Worm (Caenorhabditis elegans) whole organism, mixed stage, embryonic: ENCODE data around the gene mrpl-4.
A peak's percentile ranks its signal among the peaks of the same experiment; 100 is the strongest.

Experiments used
- M03D4.4 ChIP-seq: sonication (generic microtip); optimal IDR thresholded peaks from 2 replicates; lab custom pipeline; 2017; ENCODE audit warnings: mild to moderate bottlenecking, missing genetic modification characterization, missing compliant biosample characterization
- bed-3 ChIP-seq: fragments of 200-800 bp; sonication (Bioruptor generic); optimal IDR thresholded peaks from 3 replicates; lab custom pipeline; 2018; ENCODE audit warnings: mild to moderate bottlenecking, missing genetic modification characterization, moderate library complexity, missing compliant biosample characterization
- blmp-1 ChIP-seq: fragments of 150-350 bp; optimal IDR thresholded peaks from 2 replicates; lab custom pipeline; 2014; ENCODE audit warnings: missing biosample characterization, missing genetic modification characterization
- ceh-39 ChIP-seq: fragments of 150-350 bp; optimal IDR thresholded peaks from 2 replicates; lab custom pipeline; 2014; ENCODE audit warnings: missing biosample characterization, missing genetic modification characterization
- ceh-43 ChIP-seq: fragments of 200-800 bp; sonication (Bioruptor generic); optimal IDR thresholded peaks from 2 replicates; lab custom pipeline; 2018; ENCODE audit warnings: mild to moderate bottlenecking, missing genetic modification characterization, moderate library complexity, missing compliant biosample characterization
- ceh-83 ChIP-seq: fragments of 200-800 bp; sonication (Bioruptor generic); optimal IDR thresholded peaks from 2 replicates; lab custom pipeline; 2018; ENCODE audit warnings: mild to moderate bottlenecking, missing genetic modification characterization, missing compliant biosample characterization
- ces-1 ChIP-seq: fragments of 150-350 bp; optimal IDR thresholded peaks from 2 replicates; lab custom pipeline; 2014; ENCODE audit warnings: missing biosample characterization, missing genetic modification reagents, missing genetic modification characterization
- cnd-1 ChIP-seq: fragments of 200-800 bp; sonication (Bioruptor generic); optimal IDR thresholded peaks from 2 replicates; lab custom pipeline; 2018; ENCODE audit warnings: mild to moderate bottlenecking, missing genetic modification characterization, missing compliant biosample characterization
- drap-1 ChIP-seq: fragments of 200-800 bp; sonication (Bioruptor generic); optimal IDR thresholded peaks from 3 replicates; lab custom pipeline; 2018; ENCODE audit warnings: mild to moderate bottlenecking, missing genetic modification characterization, missing compliant biosample characterization
- elt-1 ChIP-seq: sonication (generic microtip); optimal IDR thresholded peaks from 2 replicates; lab custom pipeline; 2017; ENCODE audit warnings: missing genetic modification characterization, mild to moderate bottlenecking, missing compliant biosample characterization, antibody characterized with exemption, moderate library complexity, borderline replicate concordance; ENCODE audit not compliant: insufficient read depth
- elt-3 ChIP-seq: fragments of 150-350 bp; optimal IDR thresholded peaks from 2 replicates; lab custom pipeline; 2014; ENCODE audit warnings: missing biosample characterization, missing genetic modification characterization
- flh-1 ChIP-seq: fragments of 200-800 bp; sonication (Bioruptor generic); optimal IDR thresholded peaks from 2 replicates; lab custom pipeline; 2018; ENCODE audit warnings: mild to moderate bottlenecking, missing genetic modification characterization, moderate library complexity, missing compliant biosample characterization
- ham-2 ChIP-seq: fragments of 200-800 bp; sonication (Bioruptor generic); optimal IDR thresholded peaks from 2 replicates; lab custom pipeline; 2018; ENCODE audit warnings: mild to moderate bottlenecking, missing genetic modification characterization, missing compliant biosample characterization
- hlh-1 ChIP-seq: fragments of 150-350 bp; optimal IDR thresholded peaks from 2 replicates; lab custom pipeline; 2014; ENCODE audit warnings: missing biosample characterization, missing genetic modification reagents, missing genetic modification characterization
- lin-13 ChIP-seq: fragments of 150-350 bp; optimal IDR thresholded peaks from 2 replicates; lab custom pipeline; 2014; ENCODE audit warnings: missing biosample characterization, missing genetic modification characterization
- lin-32 ChIP-seq: fragments of 200-800 bp; sonication (Bioruptor generic); optimal IDR thresholded peaks from 2 replicates; lab custom pipeline; 2018; ENCODE audit warnings: mild to moderate bottlenecking, missing genetic modification characterization, missing compliant biosample characterization
- lsy-2 ChIP-seq: fragments of 150-350 bp; optimal IDR thresholded peaks from 2 replicates; lab custom pipeline; 2014; ENCODE audit warnings: missing biosample characterization, missing genetic modification characterization
- mab-5 ChIP-seq: fragments of 150-350 bp; optimal IDR thresholded peaks from 2 replicates; lab custom pipeline; 2014; ENCODE audit warnings: missing biosample characterization, missing genetic modification characterization
- mep-1 ChIP-seq: fragments of 150-350 bp; optimal IDR thresholded peaks from 2 replicates; lab custom pipeline; 2017; ENCODE audit warnings: missing biosample characterization, missing genetic modification reagents, missing genetic modification characterization, inconsistent platforms
- mls-2 ChIP-seq: sonication (generic microtip); optimal IDR thresholded peaks from 2 replicates; lab custom pipeline; 2016; ENCODE audit warnings: mild to moderate bottlenecking, missing genetic modification characterization, moderate library complexity, missing compliant biosample characterization
- nhr-12 ChIP-seq: fragments of 150-350 bp; optimal IDR thresholded peaks from 2 replicates; lab custom pipeline; 2014; ENCODE audit warnings: missing biosample characterization, missing genetic modification characterization
- nhr-2 ChIP-seq: fragments of 150-350 bp; optimal IDR thresholded peaks from 2 replicates; lab custom pipeline; 2014; ENCODE audit warnings: missing biosample characterization, missing genetic modification characterization
- nhr-237 ChIP-seq: fragments of 150-350 bp; optimal IDR thresholded peaks from 2 replicates; lab custom pipeline; 2014; ENCODE audit warnings: missing biosample characterization, missing genetic modification characterization
- nhr-28 ChIP-seq: fragments of 150-350 bp; optimal IDR thresholded peaks from 2 replicates; lab custom pipeline; 2014; ENCODE audit warnings: missing biosample characterization, missing genetic modification characterization
- nhr-76 ChIP-seq: sonication (generic microtip); optimal IDR thresholded peaks from 2 replicates; lab custom pipeline; 2017; ENCODE audit warnings: missing biosample characterization, missing genetic modification characterization
- pha-4 ChIP-seq: fragments of 150-350 bp; optimal IDR thresholded peaks from 2 replicates; lab custom pipeline; 2018; ENCODE audit warnings: missing biosample characterization, missing genetic modification reagents, missing genetic modification characterization
- sem-2 ChIP-seq: fragments of 200-800 bp; sonication (Bioruptor generic); optimal IDR thresholded peaks from 2 replicates; lab custom pipeline; 2018; ENCODE audit warnings: mild to moderate bottlenecking, missing genetic modification characterization, missing compliant biosample characterization
- snpc-4 ChIP-seq: fragments of 150-350 bp; optimal IDR thresholded peaks from 2 replicates; lab custom pipeline; 2014; ENCODE audit warnings: missing biosample characterization, missing genetic modification characterization
- sptf-1 ChIP-seq: sonication (generic microtip); optimal IDR thresholded peaks from 2 replicates; lab custom pipeline; 2017; ENCODE audit warnings: mild to moderate bottlenecking, missing genetic modification characterization, moderate library complexity, missing compliant biosample characterization
- tbx-8 ChIP-seq: fragments of 200-800 bp; sonication (Bioruptor generic); optimal IDR thresholded peaks from 2 replicates; lab custom pipeline; 2018; ENCODE audit warnings: mild to moderate bottlenecking, missing genetic modification characterization, moderate library complexity, missing compliant biosample characterization
- unc-120 ChIP-seq: sonication (generic microtip); optimal IDR thresholded peaks from 2 replicates; lab custom pipeline; 2017; ENCODE audit warnings: missing genetic modification characterization, missing compliant biosample characterization; ENCODE audit not compliant: poor library complexity, severe bottlenecking
- unc-39 ChIP-seq: fragments of 150-350 bp; optimal IDR thresholded peaks from 2 replicates; lab custom pipeline; 2014; ENCODE audit warnings: missing biosample characterization, missing genetic modification characterization
- unc-62 ChIP-seq: fragments of 150-350 bp; optimal IDR thresholded peaks from 2 replicates; lab custom pipeline; 2014; ENCODE audit warnings: missing biosample characterization, missing genetic modification reagents, missing genetic modification characterization
- zip-8 ChIP-seq: fragments of 150-350 bp; optimal IDR thresholded peaks from 2 replicates; lab custom pipeline; 2014; ENCODE audit warnings: missing biosample characterization, missing genetic modification characterization
- ztf-11 ChIP-seq: fragments of 150-350 bp; optimal IDR thresholded peaks from 2 replicates; lab custom pipeline; 2014; ENCODE audit warnings: missing biosample characterization, missing genetic modification characterization

The mrpl-4 gene

ce11 chrV:8495106-8495505, 28.0 kb downstream of the mrpl-4 start:
- no peak for TF ChIP-seq ham-2 (GFP tag; lab: Kevin White, UChicago)
- no peak for TF ChIP-seq ztf-11 (tag; lab: Kevin White, UChicago)
- no peak for TF ChIP-seq elt-1 (tag; lab: Kevin White, UChicago)
- TF ChIP-seq tbx-8 (GFP tag; lab: Kevin White, UChicago), result no peak
- no peak for TF ChIP-seq hlh-1 (tag; lab: Kevin White, UChicago)
- no peak for TF ChIP-seq nhr-28 (tag; lab: Kevin White, UChicago)

- TF ChIP-seq ces-1 (GFP tag; lab: Kevin White, UChicago) (no peak), lin-32 (GFP tag; lab: Kevin White, UChicago) (no peak), tbx-8 (GFP tag; lab: Kevin White, UChicago) (no peak), lin-13 (no peak), bed-3 (GFP tag; lab: Kevin White, UChicago) (no peak), nhr-12 (no peak), ceh-83 (GFP tag; lab: Kevin White, UChicago) (no peak), sem-2 (GFP tag; lab: Kevin White, UChicago) (no peak), hlh-1 (tag; lab: Kevin White, UChicago) (no peak), mls-2 (no peak), nhr-237 (tag; lab: Kevin White, UChicago) (no peak), blmp-1 (no peak), sptf-1 (tag; lab: Kevin White, UChicago) (no peak), ztf-11 (tag; lab: Kevin White, UChicago) (no peak)
These were observed 28.9 kb downstream of the mrpl-4 start for ce11 chrV:8495965-8496364.

- no peak for TF ChIP-seq unc-39 (tag; lab: Kevin White, UChicago)
- TF ChIP-seq zip-8 (tag; lab: Kevin White, UChicago), result no peak
- TF ChIP-seq pha-4 (tag; lab: Kevin White, UChicago), result no peak
- TF ChIP-seq ceh-39 (tag; lab: Kevin White, UChicago), result no peak
- TF ChIP-seq lin-13, result no peak
- TF ChIP-seq M03D4.4 (tag; lab: Kevin White, UChicago), result no peak
- TF ChIP-seq snpc-4 (tag; lab: Kevin White, UChicago), result no peak
- TF ChIP-seq blmp-1, result no peak
- no peak for TF ChIP-seq lin-32 (GFP tag; lab: Kevin White, UChicago)
- no peak for TF ChIP-seq mep-1 (tag; lab: Kevin White, UChicago)
- TF ChIP-seq nhr-237 (tag; lab: Kevin White, UChicago), result no peak
- no peak for TF ChIP-seq nhr-2 (tag; lab: Kevin White, UChicago)
- no peak for TF ChIP-seq bed-3 (GFP tag; lab: Kevin White, UChicago)
- TF ChIP-seq nhr-12, result no peak
- no peak for TF ChIP-seq ceh-43 (GFP tag; lab: Kevin White, UChicago)
- no peak for TF ChIP-seq drap-1
- no peak for TF ChIP-seq elt-3
- no peak for TF ChIP-seq ces-1 (GFP tag; lab: Kevin White, UChicago)
- no peak for TF ChIP-seq nhr-76 (tag; lab: Kevin White, UChicago)
- TF ChIP-seq sptf-1 (tag; lab: Kevin White, UChicago), result no peak
These were observed 32.3 kb downstream of the mrpl-4 start for ce11 chrV:8499407-8499806.

ce11 chrV:8500348-8500747, 33.3 kb downstream of the mrpl-4 start:
- TF ChIP-seq drap-1 (peak; percentile 99), blmp-1 (no peak), ceh-83 (GFP tag; lab: Kevin White, UChicago) (peak; percentile 99), mab-5 (tag; lab: Kevin White, UChicago) (peak; percentile 62), ceh-43 (GFP tag; lab: Kevin White, UChicago) (peak; percentile 98), nhr-28 (tag; lab: Kevin White, UChicago) (peak; percentile 95), M03D4.4 (tag; lab: Kevin White, UChicago) (peak; percentile 98), mls-2 (peak; percentile 99), mep-1 (tag; lab: Kevin White, UChicago) (peak; percentile 88), ces-1 (GFP tag; lab: Kevin White, UChicago) (peak; percentile 73), ceh-39 (tag; lab: Kevin White, UChicago) (peak; percentile 71), elt-3 (peak; percentile 92), tbx-8 (GFP tag; lab: Kevin White, UChicago) (peak; percentile 98), snpc-4 (tag; lab: Kevin White, UChicago) (no peak), sptf-1 (tag; lab: Kevin White, UChicago) (peak; percentile 99), ham-2 (GFP tag; lab: Kevin White, UChicago) (peak; percentile 99), ztf-11 (tag; lab: Kevin White, UChicago) (peak; percentile 88), nhr-12 (peak; percentile 80), lsy-2 (tag; lab: Kevin White, UChicago) (peak; percentile 38), unc-62 (GFP tag; lab: Kevin White, UChicago) (peak; percentile 89), hlh-1 (tag; lab: Kevin White, UChicago) (peak; percentile 86), lin-32 (GFP tag; lab: Kevin White, UChicago) (peak; percentile 99), elt-1 (tag; lab: Kevin White, UChicago) (no peak), unc-39 (tag; lab: Kevin White, UChicago) (peak; percentile 98), pha-4 (tag; lab: Kevin White, UChicago) (peak; percentile 94), lin-13 (peak; percentile 92), nhr-2 (tag; lab: Kevin White, UChicago) (no peak), bed-3 (GFP tag; lab: Kevin White, UChicago) (peak; percentile 97), cnd-1 (tag; lab: Kevin White, UChicago) (peak; percentile 99), flh-1 (GFP tag; lab: Kevin White, UChicago) (peak; percentile 97), unc-120 (tag; lab: Kevin White, UChicago) (peak; percentile 99), nhr-76 (tag; lab: Kevin White, UChicago) (peak; percentile 88), nhr-237 (tag; lab: Kevin White, UChicago) (peak; percentile 88), sem-2 (GFP tag; lab: Kevin White, UChicago) (peak; percentile 96), zip-8 (tag; lab: Kevin White, UChicago) (no peak)
- TF ChIP-seq, all 35 proteins: peak for 30
